Worm (Caenorhabditis elegans) whole organism, midembryonic: ENCODE data around the gene F12F6.1.

Experiments
- T22C8.4 ChIP-seq: fragments of 200-800 bp; sonication (Bioruptor generic); IDR thresholded peaks from 2 replicates; pipeline ENCODE4 v1.3.6; 2022; ENCODE audit warnings: missing genetic modification characterization, missing compliant biosample characterization
- cog-1 ChIP-seq: sonication (generic microtip); optimal IDR thresholded peaks from 2 replicates; lab custom pipeline; 2016; ENCODE audit warnings: missing genetic modification characterization, missing compliant biosample characterization
- flt-1 ChIP-seq: fragments of 200-800 bp; sonication (Bioruptor generic); IDR thresholded peaks from 2 replicates; pipeline ENCODE4 v1.3.6; 2022; ENCODE audit warnings: missing genetic modification characterization, missing compliant biosample characterization
- klf-2 ChIP-seq: fragments of 200-800 bp; sonication (Bioruptor generic); conservative IDR thresholded peaks from 2 replicates; pipeline ENCODE4 v1.3.6; 2022; ENCODE audit warnings: missing genetic modification reagents, missing genetic modification characterization, missing compliant biosample characterization
- med-1 ChIP-seq: sonication (generic microtip); optimal IDR thresholded peaks from 2 replicates; lab custom pipeline; 2017; ENCODE audit warnings: missing genetic modification characterization, mild to moderate bottlenecking, missing compliant biosample characterization, antibody characterized with exemption, missing genetic modification reagents; ENCODE audit not compliant: insufficient read depth
- ref-1 ChIP-seq: fragments of 200-800 bp; sonication (Bioruptor generic); conservative IDR thresholded peaks from 2 replicates; pipeline ENCODE4 v1.3.6; 2022; ENCODE audit warnings: missing genetic modification reagents, missing genetic modification characterization, missing compliant biosample characterization
- tab-1 ChIP-seq: fragments of 200-800 bp; sonication (Bioruptor generic); IDR thresholded peaks from 2 replicates; pipeline ENCODE4 v1.3.6; 2022; ENCODE audit warnings: missing genetic modification characterization, missing compliant biosample characterization
- ztf-23 ChIP-seq: fragments of 200-800 bp; sonication (Bioruptor generic); IDR thresholded peaks from 2 replicates; pipeline ENCODE4 v1.3.6; 2022; ENCODE audit warnings: missing genetic modification reagents, missing genetic modification characterization, missing compliant biosample characterization
- ztf-29 ChIP-seq: fragments of 200-800 bp; sonication (Bioruptor generic); IDR thresholded peaks from 2 replicates; pipeline ENCODE4 v1.3.6; 2022; ENCODE audit warnings: missing genetic modification reagents, missing genetic modification characterization, missing compliant biosample characterization

The F12F6.1 gene

DNA sequence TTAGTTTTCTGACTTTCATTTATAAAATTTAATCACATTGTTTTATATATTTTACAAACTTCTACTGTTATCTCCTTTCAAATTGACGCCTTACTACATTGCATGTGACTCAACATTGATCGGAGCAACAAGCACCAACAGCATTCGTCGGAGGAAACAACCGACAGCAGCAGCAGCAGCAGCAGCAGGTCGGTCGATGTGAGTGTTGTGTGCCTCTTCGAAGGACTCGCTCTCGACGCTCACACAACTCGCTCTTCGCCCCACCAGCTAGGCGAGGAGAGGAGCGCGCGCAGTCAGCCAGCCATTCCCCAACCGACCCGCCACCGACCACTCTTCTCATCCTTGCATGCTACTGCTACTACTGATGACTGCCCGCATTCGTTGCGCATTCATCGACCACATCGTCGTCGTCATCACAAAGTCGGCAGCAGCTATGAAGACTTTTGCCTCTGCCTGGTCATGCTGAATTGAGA is at the start of gene F12F6.1:
Gene F12F6.1 (plus strand): TSS at position 51 of the 473 bp plus-strand sequence.
- TF ChIP-seq klf-2 (GFP tag; lab: Robert Waterston, UW) = no peak
- TF ChIP-seq tab-1 (GFP tag; lab: Robert Waterston, UW) = 0 out of 2 replicates have a peak, but pooled peaks have one; percentile 35

ce11 chrIV:11548671-11549070 is 35.1 kb upstream of the F12F6.1 start, which contains the start of gene M04B2.7:
TSS of gene M04B2.7 (minus strand) at chrIV:11548771.
- no peak for TF ChIP-seq med-1
- no peak for TF ChIP-seq cog-1
- no peak for TF ChIP-seq ztf-23 (GFP tag; lab: Robert Waterston, UW)
- no peak for TF ChIP-seq flt-1 (GFP tag; lab: Robert Waterston, UW)
- no peak for TF ChIP-seq T22C8.4 (GFP tag; lab: Robert Waterston, UW)
- TF ChIP-seq tab-1 (GFP tag; lab: Robert Waterston, UW) = no peak
- no peak for TF ChIP-seq ref-1 (GFP tag; lab: Robert Waterston, UW)
- no peak for TF ChIP-seq ztf-29 (GFP tag; lab: Robert Waterston, UW)
- TF ChIP-seq klf-2 (GFP tag; lab: Robert Waterston, UW) = no peak

ce11 chrIV:11549694-11550093 is 34.1 kb upstream of the F12F6.1 start:
- TF ChIP-seq cog-1 = peak; percentile 88
- TF ChIP-seq med-1 = peak; percentile 70
- TF ChIP-seq tab-1 (GFP tag; lab: Robert Waterston, UW) = peak; percentile 95
- peak; percentile 92 for TF ChIP-seq ztf-23 (GFP tag; lab: Robert Waterston, UW)
- peak; percentile 95 for TF ChIP-seq flt-1 (GFP tag; lab: Robert Waterston, UW)
- TF ChIP-seq T22C8.4 (GFP tag; lab: Robert Waterston, UW) = peak; percentile 81
- TF ChIP-seq klf-2 (GFP tag; lab: Robert Waterston, UW) = 0 out of 2 replicates have a peak, but pooled peaks have one; percentile 47
- TF ChIP-seq ref-1 (GFP tag; lab: Robert Waterston, UW) = peak; percentile 81
- peak; percentile 81 for TF ChIP-seq ztf-29 (GFP tag; lab: Robert Waterston, UW)

DNA sequence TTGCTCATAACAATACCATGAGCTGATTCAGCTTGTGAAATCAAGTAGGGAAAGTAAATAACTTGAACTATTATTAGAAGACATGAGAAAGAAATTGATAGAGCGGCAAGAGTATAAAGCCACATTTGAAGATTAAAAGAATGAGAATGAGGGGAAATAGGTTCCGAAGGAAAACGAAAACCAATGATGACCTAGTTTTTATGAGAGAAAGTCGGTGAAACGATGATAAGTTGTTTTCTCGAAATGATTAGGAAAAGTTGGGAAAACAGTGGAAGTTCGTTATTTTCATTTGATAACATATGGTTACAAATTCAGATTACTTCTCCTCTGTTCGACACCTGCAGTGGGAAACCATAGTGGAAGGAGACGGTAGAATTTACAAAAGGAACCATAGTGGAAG is 31.9 kb upstream of the F12F6.1 start, which contains the start of gene col-128:
Gene col-128 (minus strand): TSS at position 148 of the 400 bp plus-strand sequence.
- TF ChIP-seq T22C8.4 (GFP tag; lab: Robert Waterston, UW) (no peak), cog-1 (no peak), tab-1 (GFP tag; lab: Robert Waterston, UW) (no peak), med-1 (no peak), flt-1 (GFP tag; lab: Robert Waterston, UW) (no peak), ztf-29 (GFP tag; lab: Robert Waterston, UW) (no peak), ref-1 (GFP tag; lab: Robert Waterston, UW) (no peak), ztf-23 (GFP tag; lab: Robert Waterston, UW) (no peak), klf-2 (GFP tag; lab: Robert Waterston, UW) (no peak)

DNA sequence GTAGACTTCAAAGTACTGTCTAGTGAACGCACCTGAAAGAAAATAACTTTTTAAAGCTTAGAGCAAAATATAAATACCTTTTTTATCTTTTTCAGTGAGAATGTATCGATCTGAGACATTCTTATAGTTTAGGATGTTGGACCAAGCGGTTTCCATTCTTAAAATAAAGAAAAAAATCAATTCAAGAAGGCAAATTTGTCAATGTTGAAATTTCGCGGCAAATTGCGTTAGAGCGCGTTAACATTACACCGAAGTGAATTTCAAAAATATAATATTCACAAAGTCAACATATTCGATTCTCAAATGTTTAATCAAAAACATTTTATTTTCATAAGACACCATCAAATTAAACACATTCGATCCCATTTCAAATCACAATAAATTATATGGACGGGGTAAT is 22.1 kb upstream of the F12F6.1 start, which contains the start of gene F12F6.7:
Gene F12F6.7 (minus strand): TSS at position 157 of the 400 bp plus-strand sequence.
- TF ChIP-seq flt-1 (GFP tag; lab: Robert Waterston, UW) (no peak), ztf-29 (GFP tag; lab: Robert Waterston, UW) (no peak), ztf-23 (GFP tag; lab: Robert Waterston, UW) (no peak), T22C8.4 (GFP tag; lab: Robert Waterston, UW) (no peak), klf-2 (GFP tag; lab: Robert Waterston, UW) (no peak), ref-1 (GFP tag; lab: Robert Waterston, UW) (no peak), med-1 (no peak), tab-1 (GFP tag; lab: Robert Waterston, UW) (no peak), cog-1 (no peak)

DNA sequence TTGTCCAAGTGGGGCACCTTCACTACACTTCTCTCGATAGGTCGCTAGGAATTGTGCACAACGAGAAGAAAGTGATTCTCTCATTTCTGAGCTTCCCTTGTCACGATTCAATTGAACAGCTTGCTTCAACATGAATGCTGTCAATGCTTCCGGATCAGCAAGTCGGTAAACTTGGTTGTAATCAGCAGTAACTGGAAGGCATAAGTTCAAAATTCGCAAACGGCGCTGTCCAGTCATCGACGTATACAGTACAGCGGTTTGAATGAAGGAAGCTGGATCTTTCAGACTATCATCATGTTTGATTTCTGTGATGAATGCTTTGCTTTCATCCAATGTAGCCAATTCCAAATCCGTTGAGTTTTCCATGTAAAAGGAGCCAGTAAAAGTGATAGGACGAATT is 20.7 kb upstream of the F12F6.1 start:
- TF ChIP-seq med-1 (no peak), flt-1 (GFP tag; lab: Robert Waterston, UW) (no peak), cog-1 (no peak)

- TF ChIP-seq tab-1 (GFP tag; lab: Robert Waterston, UW) = no peak
- TF ChIP-seq T22C8.4 (GFP tag; lab: Robert Waterston, UW) = no peak
- TF ChIP-seq cog-1 = no peak
- no peak for TF ChIP-seq med-1
- TF ChIP-seq ztf-29 (GFP tag; lab: Robert Waterston, UW) = no peak
- TF ChIP-seq klf-2 (GFP tag; lab: Robert Waterston, UW) = no peak
- no peak for TF ChIP-seq ztf-23 (GFP tag; lab: Robert Waterston, UW)
- TF ChIP-seq ref-1 (GFP tag; lab: Robert Waterston, UW) = no peak
- no peak for TF ChIP-seq flt-1 (GFP tag; lab: Robert Waterston, UW)
These were observed 18.7 kb upstream of the F12F6.1 start for ce11 chrIV:11565022-11565421.

DNA sequence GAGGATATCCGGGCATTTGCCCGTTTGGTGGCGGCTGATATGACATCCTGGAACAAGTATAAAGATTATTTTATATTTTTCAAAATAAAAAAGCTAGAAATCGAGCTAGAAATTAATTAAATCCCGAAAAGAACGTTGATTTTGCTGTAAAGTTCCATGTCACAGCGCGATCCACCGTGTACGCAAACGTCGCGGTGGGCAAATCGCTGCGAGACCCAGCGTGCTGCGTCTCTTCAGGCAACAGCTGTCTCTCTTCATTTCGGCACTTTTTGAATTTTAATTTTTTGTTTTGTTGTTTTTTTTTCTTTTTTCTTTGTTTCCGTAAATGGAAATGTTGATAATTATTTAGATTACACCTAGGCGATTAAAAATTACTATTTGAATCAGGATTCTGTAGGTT is 17.6 kb upstream of the F12F6.1 start, which contains the start of gene sec-24.1:
Gene sec-24.1 (minus strand): TSS at position 49 of the 400 bp plus-strand sequence.
- TF ChIP-seq ztf-23 (GFP tag; lab: Robert Waterston, UW) (no peak), med-1 (no peak), cog-1 (peak; percentile 75)

ce11 chrIV:11568249-11568940 is 15.4 kb upstream of the F12F6.1 start:
- TF ChIP-seq ztf-29 (GFP tag; lab: Robert Waterston, UW) (no peak), med-1 (no peak), flt-1 (GFP tag; lab: Robert Waterston, UW) (no peak)

- TF ChIP-seq cog-1 = no peak
- no peak for TF ChIP-seq tab-1 (GFP tag; lab: Robert Waterston, UW)
- TF ChIP-seq ztf-29 (GFP tag; lab: Robert Waterston, UW) = no peak
- no peak for TF ChIP-seq flt-1 (GFP tag; lab: Robert Waterston, UW)
- no peak for TF ChIP-seq med-1
- no peak for TF ChIP-seq ztf-23 (GFP tag; lab: Robert Waterston, UW)
- TF ChIP-seq T22C8.4 (GFP tag; lab: Robert Waterston, UW) = no peak
These were observed 14.0 kb upstream of the F12F6.1 start for ce11 chrIV:11569795-11570194.
